Worm (Caenorhabditis elegans) whole organism, L4/young adult: ENCODE data around the gene F39F10.3.

Experiments used
- W03F9.2 ChIP-seq: fragments of 150-350 bp; optimal IDR thresholded peaks from 2 replicates; lab custom pipeline; 2014; ENCODE audit warnings: missing biosample characterization, missing genetic modification characterization
- him-1 ChIP-seq: sonication (generic microtip); optimal IDR thresholded peaks from 2 replicates; lab custom pipeline; 2016; ENCODE audit warnings: missing genotype, missing genetic modification reagents, missing genetic modification characterization, missing compliant biosample characterization

ce11 chrX:16930333-16930621 lies 38.5 kb downstream of the F39F10.3 start:
- TF ChIP-seq him-1 (tag; lab: Kevin White, UChicago) (no peak), W03F9.2 (tag; lab: Kevin White, UChicago) (no peak)
